Fruit fly (Drosophila melanogaster): Measurements from ENCODE around the gene CG17321.

CG17321 gene

DNA sequence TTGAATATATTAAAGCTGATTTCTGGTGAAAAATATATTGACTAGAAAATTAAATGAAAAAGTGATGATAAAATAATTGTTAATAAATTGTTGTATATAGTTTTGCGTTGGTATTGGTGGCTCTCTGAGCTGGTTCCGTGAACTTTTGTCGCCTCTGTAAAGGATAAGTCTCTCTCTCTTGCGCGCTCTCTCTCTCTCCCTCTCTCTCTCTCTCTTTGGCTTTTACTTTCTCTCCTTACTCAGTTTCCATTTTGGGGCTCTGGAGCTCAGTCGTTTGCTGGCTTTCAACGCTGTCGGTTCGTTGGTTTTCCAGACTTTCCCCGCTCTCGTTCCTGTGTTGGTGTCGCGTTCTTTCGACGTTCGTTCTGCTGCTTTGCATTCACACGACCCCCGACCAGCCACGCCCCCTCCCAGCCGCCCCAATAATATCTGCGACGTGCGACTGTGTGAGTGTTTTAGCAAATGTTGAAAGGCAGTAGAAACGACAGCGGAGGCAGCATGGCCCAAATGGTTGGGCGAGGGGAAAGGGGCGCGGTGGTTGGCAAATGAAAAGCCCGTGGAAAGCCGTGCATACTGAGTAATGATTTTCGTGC is at the start of gene CG17321:
Gene CG17321 (plus strand): TSS at position 268 of the 593 bp plus-strand sequence.
- TF ChIP-seq h (optimal IDR thresholded peaks at IDR 0.05), result no peak
- no peak for TF ChIP-seq psq (optimal IDR thresholded peaks at IDR 0.05)
- TF ChIP-seq ttk (optimal IDR thresholded peaks at IDR 0.05), result no peak
- TF ChIP-seq Myc (optimal IDR thresholded peaks at IDR 0.05), result no peak
- no peak for TF ChIP-seq Sin3A (optimal IDR thresholded peaks at IDR 0.05)
- TF ChIP-seq insv (optimal IDR thresholded peaks at IDR 0.05), result no peak

dm6 chr2L:18795917-18796402 is 49.0 kb upstream of the CG17321 start:
- TF ChIP-seq insv (optimal IDR thresholded peaks at IDR 0.05) (peak; percentile 67), ttk (optimal IDR thresholded peaks at IDR 0.05) (no peak)

dm6 chr2L:18796446-18796845 is 48.5 kb upstream of the CG17321 start:
- no peak for TF ChIP-seq Sin3A (optimal IDR thresholded peaks at IDR 0.05)
- TF ChIP-seq insv (optimal IDR thresholded peaks at IDR 0.05), result no peak
- TF ChIP-seq Myc (optimal IDR thresholded peaks at IDR 0.05), result no peak
- TF ChIP-seq ttk (optimal IDR thresholded peaks at IDR 0.05), result no peak
- no peak for TF ChIP-seq psq (optimal IDR thresholded peaks at IDR 0.05)
- TF ChIP-seq h (optimal IDR thresholded peaks at IDR 0.05), result no peak

dm6 chr2L:18801704-18802103 is 43.3 kb upstream of the CG17321 start:
- TF ChIP-seq Myc (optimal IDR thresholded peaks at IDR 0.05), result no peak
- TF ChIP-seq Sin3A (optimal IDR thresholded peaks at IDR 0.05), result no peak
- no peak for TF ChIP-seq ttk (optimal IDR thresholded peaks at IDR 0.05)
- TF ChIP-seq h (optimal IDR thresholded peaks at IDR 0.05), result no peak
- no peak for TF ChIP-seq insv (optimal IDR thresholded peaks at IDR 0.05)
- no peak for TF ChIP-seq psq (optimal IDR thresholded peaks at IDR 0.05)

- TF ChIP-seq Myc (optimal IDR thresholded peaks at IDR 0.05) (no peak), insv (optimal IDR thresholded peaks at IDR 0.05) (no peak), h (optimal IDR thresholded peaks at IDR 0.05) (no peak), Sin3A (optimal IDR thresholded peaks at IDR 0.05) (no peak)
Measured at dm6 chr2L:18805247-18805636, 39.7 kb upstream of the CG17321 start, which contains the start of gene CG43814. Gene CG43814 (minus strand): TSS chr2L:18805347.

- TF ChIP-seq ttk (optimal IDR thresholded peaks at IDR 0.05), result no peak
- no peak for TF ChIP-seq Myc (optimal IDR thresholded peaks at IDR 0.05)
- TF ChIP-seq Sin3A (optimal IDR thresholded peaks at IDR 0.05), result no peak
- no peak for TF ChIP-seq h (optimal IDR thresholded peaks at IDR 0.05)
- TF ChIP-seq psq (optimal IDR thresholded peaks at IDR 0.05), result no peak
- TF ChIP-seq insv (optimal IDR thresholded peaks at IDR 0.05), result no peak
Measured at dm6 chr2L:18805637-18806403, 39.2 kb upstream of the CG17321 start.

dm6 chr2L:18808754-18809329 is 36.1 kb upstream of the CG17321 start:
- TF ChIP-seq insv (optimal IDR thresholded peaks at IDR 0.05) (no peak), h (optimal IDR thresholded peaks at IDR 0.05) (no peak)

- TF ChIP-seq Sin3A (optimal IDR thresholded peaks at IDR 0.05) (no peak), insv (optimal IDR thresholded peaks at IDR 0.05) (no peak), ttk (optimal IDR thresholded peaks at IDR 0.05) (no peak), psq (optimal IDR thresholded peaks at IDR 0.05) (no peak), Myc (optimal IDR thresholded peaks at IDR 0.05) (no peak), h (optimal IDR thresholded peaks at IDR 0.05) (no peak)
Measured at dm6 chr2L:18809486-18809885, 35.5 kb upstream of the CG17321 start.

- TF ChIP-seq h (optimal IDR thresholded peaks at IDR 0.05), result no peak
- no peak for TF ChIP-seq Myc (optimal IDR thresholded peaks at IDR 0.05)
Measured at dm6 chr2L:18810960-18811642, 33.9 kb upstream of the CG17321 start, which contains the start of the genes CG10570 and CG42502. Gene CG10570 (minus strand): TSS chr2L:18811252. Gene CG42502 (minus strand): TSS chr2L:18811252.

- TF ChIP-seq psq (optimal IDR thresholded peaks at IDR 0.05) (no peak), Myc (optimal IDR thresholded peaks at IDR 0.05) (no peak), Sin3A (optimal IDR thresholded peaks at IDR 0.05) (no peak), insv (optimal IDR thresholded peaks at IDR 0.05) (no peak), h (optimal IDR thresholded peaks at IDR 0.05) (no peak), ttk (optimal IDR thresholded peaks at IDR 0.05) (no peak)
Measured at dm6 chr2L:18812348-18812747, 32.6 kb upstream of the CG17321 start, which contains the start of the genes CG17325 and CG42305. Gene CG17325 (plus strand): TSS chr2L:18812648. Gene CG42305 (plus strand): TSS chr2L:18812648.

dm6 chr2L:18812755-18813154 is 32.2 kb upstream of the CG17321 start:
- no peak for TF ChIP-seq ttk (optimal IDR thresholded peaks at IDR 0.05)
- no peak for TF ChIP-seq insv (optimal IDR thresholded peaks at IDR 0.05)

- TF ChIP-seq psq (optimal IDR thresholded peaks at IDR 0.05), result no peak
- no peak for TF ChIP-seq ttk (optimal IDR thresholded peaks at IDR 0.05)
- TF ChIP-seq h (optimal IDR thresholded peaks at IDR 0.05), result no peak
- TF ChIP-seq insv (optimal IDR thresholded peaks at IDR 0.05), result no peak
- TF ChIP-seq Myc (optimal IDR thresholded peaks at IDR 0.05), result no peak
- TF ChIP-seq Sin3A (optimal IDR thresholded peaks at IDR 0.05), result no peak
Measured at dm6 chr2L:18815194-18815593, 29.8 kb upstream of the CG17321 start.

All from Kc167 (cell line).